Fruit fly (Drosophila melanogaster) whole organism, embryonic: ENCODE results near the gene CG2059.

Source experiments
- ATbp ChIP-seq: fragments of 200-800 bp; sonication (Bioruptor generic); optimal IDR thresholded peaks from 2 replicates; lab custom pipeline; 2017; ENCODE audit warnings: missing biosample characterization, mild to moderate bottlenecking, missing genetic modification characterization, missing genetic modification reagents
- Adf1 ChIP-seq: fragments of 200-800 bp; sonication (Bioruptor generic); IDR thresholded peaks from 2 replicates; pipeline ENCODE4 v1.3.6; 2022; ENCODE audit warnings: missing biosample characterization, missing genetic modification characterization
- CG10431 ChIP-seq: fragments of 200-800 bp; sonication (Bioruptor generic); optimal IDR thresholded peaks from 3 replicates; lab custom pipeline; 2018; ENCODE audit warnings: missing biosample characterization, mild to moderate bottlenecking, missing genetic modification characterization
- CG10979 ChIP-seq: fragments of 200-800 bp; sonication (Bioruptor generic); optimal IDR thresholded peaks from 2 replicates; lab custom pipeline; 2018; ENCODE audit warnings: missing biosample characterization, mild to moderate bottlenecking, missing genetic modification characterization, moderate library complexity
- CG11504 ChIP-seq: fragments of 200-800 bp; sonication (Bioruptor generic); optimal IDR thresholded peaks from 3 replicates; lab custom pipeline; 2019; ENCODE audit warnings: missing biosample characterization, mild to moderate bottlenecking, missing genetic modification characterization, moderate library complexity
- CG11696 ChIP-seq: fragments of 200-800 bp; sonication (Bioruptor generic); IDR thresholded peaks from 2 replicates; pipeline ENCODE4 v1.3.6; 2022; ENCODE audit warnings: missing biosample characterization, missing genetic modification characterization
- CG12391 ChIP-seq: fragments of 200-800 bp; sonication (Bioruptor generic); optimal IDR thresholded peaks from 3 replicates; lab custom pipeline; 2018; ENCODE audit warnings: missing biosample characterization, mild to moderate bottlenecking, missing genetic modification characterization, moderate library complexity
- CG13424 ChIP-seq: fragments of 200-800 bp; sonication (Bioruptor generic); optimal IDR thresholded peaks from 2 replicates; lab custom pipeline; 2019; ENCODE audit warnings: missing biosample characterization, mild to moderate bottlenecking, missing genetic modification characterization, moderate library complexity
- CG13775 ChIP-seq: fragments of 200-800 bp; sonication (Bioruptor generic); optimal IDR thresholded peaks from 3 replicates; lab custom pipeline; 2017; ENCODE audit warnings: missing biosample characterization, mild to moderate bottlenecking, missing genetic modification characterization
- CG13894 ChIP-seq: fragments of 200-800 bp; sonication (Bioruptor generic); optimal IDR thresholded peaks from 3 replicates; lab custom pipeline; 2018; ENCODE audit warnings: missing biosample characterization, mild to moderate bottlenecking, missing genetic modification characterization, moderate library complexity
- CG14050 ChIP-seq: fragments of 200-800 bp; sonication (Bioruptor generic); IDR thresholded peaks from 3 replicates; pipeline ENCODE4 v1.3.6; 2022; ENCODE audit warnings: missing biosample characterization, missing genetic modification characterization
- CG1602 ChIP-seq: fragments of 200-800 bp; sonication (Bioruptor generic); optimal IDR thresholded peaks from 3 replicates; lab custom pipeline; 2016; ENCODE audit warnings: missing biosample characterization, missing genetic modification characterization
- CG16779 ChIP-seq: fragments of 200-800 bp; sonication (Bioruptor generic); IDR thresholded peaks from 2 replicates; pipeline ENCODE4 v1.3.6; 2022; ENCODE audit warnings: missing biosample characterization, missing genetic modification characterization
- CG16813 ChIP-seq: fragments of 200-800 bp; sonication (Bioruptor generic); IDR thresholded peaks from 3 replicates; pipeline ENCODE4 v1.3.6; 2022; ENCODE audit warnings: missing biosample characterization, missing genetic modification characterization; ENCODE audit not compliant: partially characterized antibody
- CG2199 ChIP-seq: fragments of 200-800 bp; sonication (Bioruptor generic); IDR thresholded peaks from 3 replicates; pipeline ENCODE4 v1.3.6; 2022; ENCODE audit warnings: missing biosample characterization, missing genetic modification characterization
- CG2712 ChIP-seq: fragments of 200-800 bp; optimal IDR thresholded peaks from 3 replicates; lab custom pipeline; 2019; ENCODE audit warnings: missing biosample characterization, mild to moderate bottlenecking, missing genetic modification characterization, moderate library complexity
- CG31388 ChIP-seq: fragments of 200-800 bp; sonication (Bioruptor generic); optimal IDR thresholded peaks from 2 replicates; lab custom pipeline; 2016; ENCODE audit warnings: missing biosample characterization, missing genetic modification characterization
- CG32772 ChIP-seq: fragments of 200-800 bp; sonication (Bioruptor generic); IDR thresholded peaks from 2 replicates; pipeline ENCODE4 v1.3.6; 2022; ENCODE audit warnings: missing biosample characterization, missing genetic modification characterization
- CG4282 ChIP-seq: fragments of 200-800 bp; sonication (Bioruptor generic); optimal IDR thresholded peaks from 2 replicates; lab custom pipeline; 2016; ENCODE audit warnings: missing biosample characterization, missing genetic modification characterization
- CG4328 ChIP-seq: fragments of 200-800 bp; sonication (Bioruptor generic); optimal IDR thresholded peaks from 3 replicates; lab custom pipeline; 2017; ENCODE audit warnings: missing biosample characterization, missing genetic modification reagents, missing genetic modification characterization
- CG5245 ChIP-seq: fragments of 200-800 bp; sonication (Bioruptor generic); optimal IDR thresholded peaks from 3 replicates; lab custom pipeline; 2016; ENCODE audit warnings: missing biosample characterization, missing genetic modification characterization
- CG9817 ChIP-seq: fragments of 200-800 bp; sonication (Bioruptor generic); optimal IDR thresholded peaks from 2 replicates; lab custom pipeline; 2018; ENCODE audit warnings: missing biosample characterization, mild to moderate bottlenecking, missing genetic modification characterization, moderate library complexity
- CG9876 ChIP-seq: fragments of 200-800 bp; sonication (Bioruptor generic); optimal IDR thresholded peaks from 2 replicates; lab custom pipeline; 2016; ENCODE audit warnings: missing biosample characterization, missing genetic modification characterization
- CkIIα-i1 ChIP-seq: fragments of 200-800 bp; sonication (Bioruptor generic); IDR thresholded peaks from 2 replicates; pipeline ENCODE4 v1.3.6; 2022; ENCODE audit warnings: missing biosample characterization, missing genetic modification characterization
- CoRest ChIP-seq: fragments of 200-800 bp; sonication (Bioruptor generic); optimal IDR thresholded peaks from 3 replicates; lab custom pipeline; 2018; ENCODE audit warnings: missing biosample characterization, mild to moderate bottlenecking, missing genetic modification characterization, moderate library complexity
- D ChIP-seq, 2 experiments: fragments of 200-800 bp in 1 of 2; fragments of >200 bp in 1 of 2; sonication (Bioruptor generic) in 1 of 2; optimal IDR thresholded peaks; 2 replicates in 1 of 2; 3 replicates in 1 of 2; lab custom pipeline; 2017; ENCODE audit warnings: mild to moderate bottlenecking in 1 of 2, missing biosample characterization in 1 of 2, missing genetic modification characterization in 1 of 2, missing genetic modification reagents in 1 of 2
- Dek ChIP-seq: fragments of 200-800 bp; sonication (Bioruptor generic); optimal IDR thresholded peaks from 3 replicates; lab custom pipeline; 2019; ENCODE audit warnings: missing biosample characterization, mild to moderate bottlenecking, missing genetic modification characterization, moderate library complexity
- Hr51 ChIP-seq, 2 experiments: fragments of 200-800 bp; sonication (Bioruptor generic); optimal IDR thresholded peaks; 2 replicates in 1 of 2; 3 replicates in 1 of 2; lab custom pipeline; 2016 to 2018; ENCODE audit warnings: missing biosample characterization in 2 of 2, missing genetic modification characterization in 2 of 2, mild to moderate bottlenecking in 1 of 2, moderate library complexity in 1 of 2
- Kr ChIP-seq: fragments of 200-800 bp; sonication (Bioruptor generic); optimal IDR thresholded peaks from 2 replicates; lab custom pipeline; 2017; ENCODE audit warnings: missing biosample characterization, mild to moderate bottlenecking, missing genetic modification characterization
- Med ChIP-seq: fragments of 200-800 bp; sonication (Bioruptor generic); peaks from one replicate; lab custom pipeline; 2016; ENCODE audit warnings: missing biosample characterization, missing genetic modification characterization, mild to moderate bottlenecking, inconsistent platforms, moderate library complexity
- Meics ChIP-seq: fragments of 200-800 bp; sonication (Bioruptor generic); optimal IDR thresholded peaks from 2 replicates; lab custom pipeline; 2017; ENCODE audit warnings: missing biosample characterization, mild to moderate bottlenecking, missing genetic modification characterization
- Poxn ChIP-seq: fragments of 200-800 bp; sonication (Bioruptor generic); IDR thresholded peaks from 2 replicates; pipeline ENCODE4 v1.3.6; 2022; ENCODE audit warnings: missing biosample characterization, missing genetic modification characterization
- Rfx ChIP-seq: fragments of 200-800 bp; sonication (Bioruptor generic); IDR thresholded peaks from 2 replicates; pipeline ENCODE4 v1.3.6; 2022; ENCODE audit warnings: missing biosample characterization, missing genetic modification characterization
- Usf ChIP-seq: fragments of 200-800 bp; sonication (Bioruptor generic); optimal IDR thresholded peaks from 2 replicates; lab custom pipeline; 2017; ENCODE audit warnings: missing genotype, missing biosample characterization, missing genetic modification characterization
- Xrp1 ChIP-seq: fragments of 200-800 bp; sonication (Bioruptor generic); IDR thresholded peaks from 2 replicates; pipeline ENCODE4 v1.3.6; 2022; ENCODE audit warnings: missing biosample characterization, missing genetic modification characterization
- YL-1 ChIP-seq: fragments of 200-800 bp; sonication (Bioruptor generic); optimal IDR thresholded peaks from 3 replicates; lab custom pipeline; 2017; ENCODE audit warnings: missing biosample characterization, mild to moderate bottlenecking, missing genetic modification characterization
- corto ChIP-seq: fragments of 200-800 bp; sonication (Bioruptor generic); optimal IDR thresholded peaks from 2 replicates; lab custom pipeline; 2016; ENCODE audit warnings: missing biosample characterization, mild to moderate bottlenecking, missing genetic modification characterization, moderate library complexity
- cwo ChIP-seq: fragments of 200-800 bp; sonication (Bioruptor generic); optimal IDR thresholded peaks from 3 replicates; lab custom pipeline; 2017; ENCODE audit warnings: missing biosample characterization, missing genetic modification characterization, mild to moderate bottlenecking, moderate library complexity, missing genetic modification reagents
- dmrt99B ChIP-seq: fragments of 200-800 bp; sonication (Bioruptor generic); optimal IDR thresholded peaks from 2 replicates; lab custom pipeline; 2018; ENCODE audit warnings: missing biosample characterization, mild to moderate bottlenecking, missing genetic modification characterization, moderate library complexity
- eyg ChIP-seq: fragments of 200-800 bp; sonication (Bioruptor generic); optimal IDR thresholded peaks from 3 replicates; lab custom pipeline; 2016; ENCODE audit warnings: missing biosample characterization, missing genetic modification characterization
- fd102C ChIP-seq: fragments of 200-800 bp; sonication (Bioruptor generic); optimal IDR thresholded peaks from 2 replicates; lab custom pipeline; 2018; ENCODE audit warnings: missing biosample characterization, mild to moderate bottlenecking, missing genetic modification characterization, moderate library complexity
- grn ChIP-seq: fragments of 200-800 bp; sonication (Bioruptor generic); optimal IDR thresholded peaks from 3 replicates; lab custom pipeline; 2017; ENCODE audit warnings: missing biosample characterization, missing genetic modification characterization
- h ChIP-seq: fragments of >200 bp; optimal IDR thresholded peaks from 2 replicates; lab custom pipeline; 2017
- inv ChIP-seq: fragments of 200-800 bp; sonication (Bioruptor generic); IDR thresholded peaks from 2 replicates; pipeline ENCODE4 v1.3.6; 2022; ENCODE audit warnings: missing biosample characterization, missing genetic modification characterization; ENCODE audit not compliant: partially characterized antibody
- klu ChIP-seq: fragments of 200-800 bp; sonication (Bioruptor generic); IDR thresholded peaks from 2 replicates; pipeline ENCODE4 v1.3.6; 2022; ENCODE audit warnings: missing biosample characterization, missing genetic modification characterization
- lab ChIP-seq: fragments of 200-800 bp; sonication (Bioruptor generic); optimal IDR thresholded peaks from 3 replicates; lab custom pipeline; 2017; ENCODE audit warnings: missing biosample characterization, missing genetic modification characterization, mild to moderate bottlenecking, moderate library complexity, missing genetic modification reagents
- sqz ChIP-seq: fragments of 200-800 bp; sonication (Bioruptor generic); optimal IDR thresholded peaks from 3 replicates; lab custom pipeline; 2018; ENCODE audit warnings: missing biosample characterization, mild to moderate bottlenecking, missing genetic modification characterization
- stwl ChIP-seq: fragments of 200-800 bp; sonication (Bioruptor generic); optimal IDR thresholded peaks from 3 replicates; lab custom pipeline; 2018; ENCODE audit warnings: missing biosample characterization, mild to moderate bottlenecking, missing genetic modification characterization, moderate library complexity
- twi ChIP-seq: fragments of 200-800 bp; optimal IDR thresholded peaks from 2 replicates; lab custom pipeline; 2019; ENCODE audit warnings: missing biosample characterization, mild to moderate bottlenecking, missing genetic modification characterization, moderate library complexity
- unc-4 ChIP-seq: fragments of 200-800 bp; sonication (Bioruptor generic); IDR thresholded peaks from 2 replicates; pipeline ENCODE4 v1.3.6; 2022; ENCODE audit warnings: missing biosample characterization, missing genetic modification characterization; ENCODE audit not compliant: partially characterized antibody

CG2059 gene

DNA sequence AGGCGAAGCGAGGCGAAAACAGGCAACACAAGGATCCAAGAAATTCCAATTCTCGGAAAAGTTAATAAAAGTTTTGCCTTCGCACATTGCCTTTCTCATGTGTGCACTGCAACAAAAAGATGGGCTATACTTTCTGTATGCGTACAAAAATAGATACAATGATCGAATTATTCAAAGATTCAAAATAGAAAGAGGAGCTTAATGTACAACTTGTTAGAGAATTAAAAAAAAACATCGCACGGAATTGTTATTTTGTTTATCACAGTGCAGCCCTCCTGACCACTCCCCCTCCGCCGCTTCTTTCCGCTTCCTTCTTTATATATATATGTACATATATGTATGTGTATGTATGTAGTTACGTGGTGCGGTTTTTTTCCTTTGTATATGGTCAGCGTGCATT, 16.2 kb downstream of the CG2059 start (continued):
- TF ChIP-seq Dek (tag; lab: Kevin White, UChicago) (no peak), CG14050 (no peak), eyg (GFP tag; lab: Kevin White, UChicago) (no peak), CG2199 (GFP tag; lab: Robert Waterston, UW) (no peak), Poxn (GFP tag; lab: Robert Waterston, UW) (no peak), h (lab: Kevin White, UChicago) (no peak), CG10979 (tag; lab: Kevin White, UChicago) (peak; percentile 49), twi (tag; lab: Kevin White, UChicago) (no peak), fd102C (GFP tag; lab: Kevin White, UChicago) (no peak), Xrp1 (peak; percentile 68), sqz (no peak), CG4282 (GFP tag; lab: Kevin White, UChicago) (no peak), Usf (GFP tag; lab: Kevin White, UChicago) (no peak), inv (no peak), klu (no peak), Meics (GFP tag; lab: Kevin White, UChicago) (no peak), Kr (no peak), CG1602 (GFP tag; lab: Kevin White, UChicago) (no peak), grn (GFP tag; lab: Kevin White, UChicago) (no peak), CG32772 (GFP tag; lab: Robert Waterston, UW) (peak; percentile 54; the same call in 1 of the 2 replicates), CG9817 (tag; lab: Kevin White, UChicago) (no peak), CG11696 (no peak), Med (GFP tag; lab: Kevin White, UChicago) (peak; percentile 53), CG13894 (tag; lab: Kevin White, UChicago) (no peak), CG16779 (GFP tag; lab: Robert Waterston, UW) (no peak), unc-4 (GFP tag; lab: Robert Waterston, UW) (no peak), CG2712 (peak; percentile 35), CkIIα-i1 (GFP tag; lab: Robert Waterston, UW) (no peak), cwo (GFP tag; lab: Kevin White, UChicago) (no peak), CG13424 (tag; lab: Kevin White, UChicago) (peak; percentile 27), CG13775 (GFP tag; lab: Kevin White, UChicago) (no peak), CG5245 (no peak), YL-1 (GFP tag; lab: Kevin White, UChicago) (no peak), stwl (no peak), CG11504 (tag; lab: Kevin White, UChicago) (peak; percentile 37), Hr51 (GFP tag; optimal IDR thresholded peaks at IDR 0.05; lab: Kevin White, UChicago) (no peak), CG12391 (tag; lab: Kevin White, UChicago) (peak; percentile 29), CG31388 (GFP tag; lab: Kevin White, UChicago) (no peak), CG10431 (no peak), D (optimal IDR thresholded peaks at IDR 0.05; lab: Kevin White, UChicago) (no peak), D (GFP tag; optimal IDR thresholded peaks at IDR 0.05; lab: Kevin White, UChicago) (peak; percentile 22), CoRest (tag; lab: Kevin White, UChicago) (peak; percentile 35), Adf1 (GFP tag; lab: Robert Waterston, UW) (no peak), corto (GFP tag; lab: Kevin White, UChicago) (peak; percentile 68), Rfx (GFP tag; lab: Robert Waterston, UW) (no peak), ATbp (GFP tag; lab: Kevin White, UChicago) (peak; percentile 11), CG4328 (GFP tag; lab: Kevin White, UChicago) (no peak), CG16813 (GFP tag; lab: Robert Waterston, UW) (no peak), dmrt99B (peak; percentile 45), lab (no peak), CG9876 (GFP tag; lab: Kevin White, UChicago) (no peak)
